Worm (Caenorhabditis elegans): ENCODE results near the gene npr-2.

DNA sequence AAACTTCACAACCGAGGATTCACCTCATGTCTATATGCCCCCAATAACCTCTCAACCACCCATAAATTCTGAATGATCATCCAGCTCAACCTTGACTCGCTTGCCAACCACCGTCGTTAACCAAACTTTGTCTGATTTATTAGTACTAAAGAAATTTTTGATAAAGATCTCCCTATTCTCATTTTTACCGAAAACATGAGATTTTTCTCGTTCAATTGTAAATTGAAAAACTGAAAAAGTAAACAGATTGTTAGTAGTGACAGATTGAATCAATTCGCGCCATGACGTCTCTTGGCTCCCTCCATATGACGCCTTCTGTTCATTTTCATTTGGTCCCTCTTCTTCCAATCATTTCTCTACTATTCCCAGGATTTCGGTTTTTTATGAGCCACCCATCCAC lies 28.0 kb upstream of the npr-2 start:
- no peak for TF ChIP-seq egl-27 (tag; optimal IDR thresholded peaks at IDR 0.05)
- TF ChIP-seq nhr-28 (tag; optimal IDR thresholded peaks at IDR 0.05): no peak
- no peak for TF ChIP-seq nhr-237 (tag; optimal IDR thresholded peaks at IDR 0.05)
- no peak for TF ChIP-seq nhr-11 (tag; optimal IDR thresholded peaks at IDR 0.05)
- no peak for TF ChIP-seq R02D3.7 (tag; optimal IDR thresholded peaks at IDR 0.05)
- TF ChIP-seq daf-12 (tag; optimal IDR thresholded peaks at IDR 0.05): no peak
- TF ChIP-seq skn-1 (tag; optimal IDR thresholded peaks at IDR 0.05): no peak
- no peak for TF ChIP-seq ama-1 (optimal IDR thresholded peaks at IDR 0.05)
- TF ChIP-seq ZK546.5 (tag; optimal IDR thresholded peaks at IDR 0.05): no peak
- no peak for TF ChIP-seq mdl-1 (tag; optimal IDR thresholded peaks at IDR 0.05)
- no peak for TF ChIP-seq unc-62 (GFP tag; optimal IDR thresholded peaks at IDR 0.05)
- no peak for TF ChIP-seq fkh-10 (GFP tag; optimal IDR thresholded peaks at IDR 0.05)
- no peak for TF ChIP-seq ceh-82 (tag; optimal IDR thresholded peaks at IDR 0.05)
- no peak for TF ChIP-seq elt-2 (tag; optimal IDR thresholded peaks at IDR 0.05)

All from whole organism, L3 larva.